Fruit fly (Drosophila melanogaster) whole organism, embryonic: ENCODE measurements around the gene Drsl4.

Experiments used
- Adf1 ChIP-seq: fragments of 200-800 bp; sonication (Bioruptor generic); IDR thresholded peaks from 2 replicates; pipeline ENCODE4 v1.3.6; 2022; ENCODE audit warnings: missing biosample characterization, missing genetic modification characterization
- CG10147 ChIP-seq: fragments of 200-800 bp; sonication (Bioruptor generic); optimal IDR thresholded peaks from 2 replicates; lab custom pipeline; 2019; ENCODE audit warnings: missing biosample characterization, mild to moderate bottlenecking, missing genetic modification characterization, moderate library complexity
- CG11093 ChIP-seq: fragments of 200-800 bp; sonication (Bioruptor generic); IDR thresholded peaks from 3 replicates; pipeline ENCODE4 v1.3.6; 2022; ENCODE audit warnings: missing biosample characterization, missing genetic modification characterization
- CG11695 ChIP-seq: fragments of 200-800 bp; sonication (Bioruptor generic); IDR thresholded peaks from 3 replicates; pipeline ENCODE4 v1.3.6; 2022; ENCODE audit warnings: missing biosample characterization, missing genetic modification characterization
- CG14050 ChIP-seq: fragments of 200-800 bp; sonication (Bioruptor generic); IDR thresholded peaks from 3 replicates; pipeline ENCODE4 v1.3.6; 2022; ENCODE audit warnings: missing biosample characterization, missing genetic modification characterization
- CG17385 ChIP-seq: fragments of 200-800 bp; sonication (Bioruptor generic); optimal IDR thresholded peaks from 3 replicates; lab custom pipeline; 2018; ENCODE audit warnings: missing biosample characterization, mild to moderate bottlenecking, missing genetic modification characterization
- CG2120 ChIP-seq: fragments of 200-800 bp; sonication (Bioruptor generic); optimal IDR thresholded peaks from 3 replicates; lab custom pipeline; 2016; ENCODE audit warnings: missing biosample characterization, missing genetic modification characterization
- CG3163 ChIP-seq: fragments of 200-800 bp; sonication (Bioruptor generic); optimal IDR thresholded peaks from 3 replicates; lab custom pipeline; 2016; ENCODE audit warnings: missing biosample characterization, missing genetic modification characterization
- CG34376 ChIP-seq: fragments of 200-800 bp; sonication (Bioruptor generic); optimal IDR thresholded peaks from 2 replicates; lab custom pipeline; 2018; ENCODE audit warnings: missing biosample characterization, mild to moderate bottlenecking, missing genetic modification characterization
- CG3838 ChIP-seq: fragments of 200-800 bp; sonication (Bioruptor generic); optimal IDR thresholded peaks from 3 replicates; lab custom pipeline; 2016; ENCODE audit warnings: missing biosample characterization, missing genetic modification characterization
- CG4617 ChIP-seq: fragments of 200-800 bp; sonication (Bioruptor generic); optimal IDR thresholded peaks from 3 replicates; lab custom pipeline; 2016; ENCODE audit warnings: missing biosample characterization, missing genetic modification characterization, borderline replicate concordance
- CG6813 ChIP-seq: fragments of 200-800 bp; sonication (Bioruptor generic); optimal IDR thresholded peaks from 2 replicates; lab custom pipeline; 2017; ENCODE audit warnings: missing biosample characterization, missing genetic modification characterization, mild to moderate bottlenecking, moderate library complexity, missing genetic modification reagents
- CG8388 ChIP-seq: fragments of 200-800 bp; sonication (Bioruptor generic); optimal IDR thresholded peaks from 2 replicates; lab custom pipeline; 2019; ENCODE audit warnings: missing biosample characterization, mild to moderate bottlenecking, missing genetic modification characterization, moderate library complexity
- CTCF ChIP-seq: fragments of 200-800 bp; sonication (Bioruptor generic); optimal IDR thresholded peaks from 2 replicates; lab custom pipeline; 2017; ENCODE audit warnings: missing biosample characterization, mild to moderate bottlenecking, missing genetic modification characterization, moderate library complexity
- Elba2 ChIP-seq: fragments of 200-800 bp; sonication (Bioruptor generic); optimal IDR thresholded peaks from 3 replicates; lab custom pipeline; 2016; ENCODE audit warnings: missing biosample characterization, missing genetic modification characterization
- Ets65A ChIP-seq: fragments of 200-800 bp; sonication (Bioruptor generic); peaks from one replicate; lab custom pipeline; 2016; ENCODE audit warnings: missing biosample characterization, missing genetic modification characterization
- Fer2 ChIP-seq: fragments of 200-800 bp; sonication (Bioruptor generic); optimal IDR thresholded peaks from 2 replicates; lab custom pipeline; 2018; ENCODE audit warnings: missing biosample characterization, mild to moderate bottlenecking, missing genetic modification characterization, moderate library complexity
- H2.0 ChIP-seq: fragments of 200-800 bp; sonication (Bioruptor generic); IDR thresholded peaks from 2 replicates; pipeline ENCODE4 v1.3.6; 2022; ENCODE audit warnings: missing biosample characterization, missing genetic modification characterization
- HLHmδ ChIP-seq: fragments of 200-800 bp; sonication (Bioruptor generic); optimal IDR thresholded peaks from 2 replicates; lab custom pipeline; 2018; ENCODE audit warnings: missing biosample characterization, mild to moderate bottlenecking, missing genetic modification characterization, moderate library complexity
- Med ChIP-seq: fragments of 200-800 bp; sonication (Bioruptor generic); peaks from one replicate; lab custom pipeline; 2016; ENCODE audit warnings: missing biosample characterization, missing genetic modification characterization, mild to moderate bottlenecking, inconsistent platforms, moderate library complexity
- NK7.1 ChIP-seq: fragments of 200-800 bp; sonication (Bioruptor generic); optimal IDR thresholded peaks from 3 replicates; lab custom pipeline; 2016; ENCODE audit warnings: missing biosample characterization, missing genetic modification characterization
- Six4 ChIP-seq: fragments of 200-800 bp; sonication (Bioruptor generic); optimal IDR thresholded peaks from 2 replicates; lab custom pipeline; 2016; ENCODE audit warnings: missing biosample characterization, missing genetic modification characterization
- Sry-β ChIP-seq: fragments of 200-800 bp; sonication (Bioruptor generic); optimal IDR thresholded peaks from 2 replicates; lab custom pipeline; 2018; ENCODE audit warnings: missing biosample characterization, mild to moderate bottlenecking, missing genetic modification characterization, moderate library complexity
- abd-A ChIP-seq: fragments of 200-800 bp; sonication (Bioruptor generic); optimal IDR thresholded peaks from 3 replicates; lab custom pipeline; 2019; ENCODE audit warnings: missing biosample characterization, mild to moderate bottlenecking, missing genetic modification characterization, moderate library complexity
- amos ChIP-seq: fragments of 200-800 bp; sonication (Bioruptor generic); IDR thresholded peaks from 2 replicates; pipeline ENCODE4 v1.3.6; 2022; ENCODE audit warnings: missing biosample characterization, missing genetic modification characterization; ENCODE audit not compliant: partially characterized antibody
- ara ChIP-seq: fragments of 200-800 bp; sonication (Bioruptor generic); IDR thresholded peaks from 2 replicates; pipeline ENCODE4 v1.3.6; 2022; ENCODE audit warnings: missing biosample characterization, missing genetic modification characterization
- bab2 ChIP-seq: fragments of 200-800 bp; sonication (Bioruptor generic); optimal IDR thresholded peaks from 2 replicates; lab custom pipeline; 2016; ENCODE audit warnings: missing biosample characterization, missing genetic modification characterization
- dm ChIP-seq: fragments of 200-800 bp; sonication (Bioruptor generic); optimal IDR thresholded peaks from 3 replicates; lab custom pipeline; 2016; ENCODE audit warnings: missing biosample characterization, missing genetic modification characterization
- dmrt99B ChIP-seq: fragments of 200-800 bp; sonication (Bioruptor generic); optimal IDR thresholded peaks from 2 replicates; lab custom pipeline; 2018; ENCODE audit warnings: missing biosample characterization, mild to moderate bottlenecking, missing genetic modification characterization, moderate library complexity
- exex ChIP-seq: fragments of 200-800 bp; sonication (Bioruptor generic); optimal IDR thresholded peaks from 4 replicates; lab custom pipeline; 2018; ENCODE audit warnings: missing biosample characterization, mild to moderate bottlenecking, missing genetic modification characterization, moderate library complexity
- gce ChIP-seq: fragments of 200-800 bp; sonication (Bioruptor generic); IDR thresholded peaks from 3 replicates; pipeline ENCODE4 v1.3.6; 2022; ENCODE audit warnings: missing biosample characterization, missing genetic modification characterization
- grn ChIP-seq: fragments of 200-800 bp; sonication (Bioruptor generic); optimal IDR thresholded peaks from 3 replicates; lab custom pipeline; 2017; ENCODE audit warnings: missing biosample characterization, missing genetic modification characterization
- hth ChIP-seq: fragments of >200 bp; optimal IDR thresholded peaks from 2 replicates; lab custom pipeline; 2017; ENCODE audit warnings: inconsistent platforms
- klu ChIP-seq: fragments of 200-800 bp; sonication (Bioruptor generic); IDR thresholded peaks from 2 replicates; pipeline ENCODE4 v1.3.6; 2022; ENCODE audit warnings: missing biosample characterization, missing genetic modification characterization
- phol ChIP-seq: fragments of 200-800 bp; sonication (Bioruptor generic); optimal IDR thresholded peaks from 3 replicates; lab custom pipeline; 2018; ENCODE audit warnings: missing biosample characterization, mild to moderate bottlenecking, missing genetic modification characterization, moderate library complexity
- prd ChIP-seq, 3 experiments: fragments of >200 bp in 2 of 3; fragments of 200-800 bp in 1 of 3; sonication (Bioruptor generic) in 1 of 3; optimal IDR thresholded peaks in 2 of 3; IDR thresholded peaks in 1 of 3; 2 replicates in 2 of 3; 3 replicates in 1 of 3; pipeline versions ENCODE4 v1.3.6 to Lab custom; 2017 to 2022; ENCODE audit warnings: missing biosample characterization in 1 of 3, missing genetic modification characterization in 1 of 3
- ranshi ChIP-seq: fragments of 200-800 bp; sonication (Bioruptor generic); IDR thresholded peaks from 2 replicates; pipeline ENCODE4 v1.3.6; 2022; ENCODE audit warnings: missing biosample characterization, missing genetic modification characterization
- sisA ChIP-seq: fragments of 200-800 bp; sonication (Bioruptor generic); IDR thresholded peaks from 2 replicates; pipeline ENCODE4 v1.3.6; 2022; ENCODE audit warnings: missing biosample characterization, missing genetic modification characterization
- vnd ChIP-seq: fragments of 200-800 bp; sonication (Bioruptor generic); IDR thresholded peaks from 3 replicates; pipeline ENCODE4 v1.3.6; 2022; ENCODE audit warnings: missing biosample characterization, missing genetic modification characterization; ENCODE audit not compliant: partially characterized antibody
- wdn ChIP-seq: fragments of 200-800 bp; sonication (Bioruptor generic); IDR thresholded peaks from 2 replicates; pipeline ENCODE4 v1.3.6; 2022; ENCODE audit warnings: missing biosample characterization, missing genetic modification characterization
- zen ChIP-seq: fragments of 200-800 bp; sonication (Bioruptor generic); optimal IDR thresholded peaks from 3 replicates; lab custom pipeline; 2018; ENCODE audit warnings: missing biosample characterization, mild to moderate bottlenecking, missing genetic modification characterization, moderate library complexity

Drsl4 gene

dm6 chr3L:3308676-3309613, 6.5 kb upstream of the Drsl4 start (continued):
- no peak for TF ChIP-seq CG10147 (GFP tag; lab: Kevin White, UChicago)

dm6 chr3L:3314049-3314448, 1.4 kb upstream of the Drsl4 start, which contains the start of gene Drsl2:
TSS of gene Drsl2 (plus strand) at chr3L:3314349.
- TF ChIP-seq Med (GFP tag; lab: Kevin White, UChicago) (no peak), Ets65A (GFP tag; lab: Kevin White, UChicago) (peak; percentile 4)

DNA sequence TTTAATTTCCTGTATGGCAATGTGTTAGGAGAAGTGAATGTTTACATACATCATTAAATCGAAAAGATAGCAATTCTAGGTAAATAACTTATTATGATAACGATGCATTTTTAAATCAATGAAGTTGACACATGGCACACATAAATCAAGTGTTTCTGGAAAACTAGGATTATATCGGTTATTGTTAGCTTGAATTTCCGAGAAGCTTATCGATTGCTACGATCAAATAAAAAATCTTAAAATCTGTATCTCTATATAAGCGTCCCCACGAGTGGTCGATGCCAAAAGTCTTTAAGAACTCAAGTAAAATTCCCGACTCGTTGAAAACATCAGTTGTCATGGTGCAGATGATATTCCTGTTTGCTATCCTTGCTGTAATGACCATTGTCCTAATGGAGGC, 724 bp upstream of the Drsl4 start, which contains the start of gene Drsl3:
Gene Drsl3, plus strand, starts transcription at position 301 of the 400 bp plus-strand sequence.
- TF ChIP-seq Six4 (GFP tag; lab: Kevin White, UChicago) (no peak), CG4617 (GFP tag; lab: Kevin White, UChicago) (no peak), wdn (GFP tag; lab: Robert Waterston, UW) (0 out of 2 replicates have a peak, but pooled peaks have one; percentile 10), ranshi (GFP tag; lab: Robert Waterston, UW) (no peak), NK7.1 (GFP tag; lab: Kevin White, UChicago) (no peak), CG3163 (GFP tag; lab: Kevin White, UChicago) (no peak), bab2 (GFP tag; lab: Kevin White, UChicago) (no peak)
- TF ChIP-seq, all 482 proteins: peak for 1

DNA sequence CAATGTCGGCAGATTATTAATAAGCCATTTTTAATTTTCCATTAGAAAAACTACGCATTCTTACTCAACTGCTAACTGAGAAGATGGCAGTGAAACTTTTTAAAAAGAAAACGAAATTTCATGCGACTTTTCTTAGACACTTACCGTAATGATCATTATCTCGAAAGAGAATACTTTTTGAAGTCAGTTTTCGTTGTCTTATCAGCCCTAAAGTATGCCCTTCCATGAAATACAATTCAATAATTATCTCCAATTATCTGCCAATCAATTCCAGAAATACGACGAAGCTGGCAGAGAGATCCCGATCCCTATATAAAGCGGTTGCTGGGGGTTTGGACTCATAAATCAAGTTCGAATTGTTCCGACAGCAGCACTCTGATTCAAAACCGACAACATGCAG, 1.0 kb downstream of the Drsl4 start, which contains the start of gene Drsl5:
Gene Drsl5, plus strand, starts transcription at position 341 of the 400 bp plus-strand sequence.
- TF ChIP-seq CG34376 (GFP tag; lab: Kevin White, UChicago) (no peak), ara (GFP tag; lab: Robert Waterston, UW) (0 out of 2 replicates have a peak, but pooled peaks have one; percentile 33), CG11695 (GFP tag; lab: Robert Waterston, UW) (no peak), grn (GFP tag; lab: Kevin White, UChicago) (peak; percentile 49), CG6813 (no peak), hth (lab: Kevin White, UChicago) (no peak), phol (tag; lab: Kevin White, UChicago) (no peak), CG3838 (GFP tag; lab: Kevin White, UChicago) (no peak), CG11093 (GFP tag; lab: Robert Waterston, UW) (no peak), exex (tag; lab: Kevin White, UChicago) (peak; percentile 38), CG8388 (GFP tag; lab: Kevin White, UChicago) (peak; percentile 98), zen (tag; lab: Kevin White, UChicago) (peak; percentile 23), dm (GFP tag; lab: Kevin White, UChicago) (no peak)
- TF ChIP-seq, all 482 proteins: peak for 5

DNA sequence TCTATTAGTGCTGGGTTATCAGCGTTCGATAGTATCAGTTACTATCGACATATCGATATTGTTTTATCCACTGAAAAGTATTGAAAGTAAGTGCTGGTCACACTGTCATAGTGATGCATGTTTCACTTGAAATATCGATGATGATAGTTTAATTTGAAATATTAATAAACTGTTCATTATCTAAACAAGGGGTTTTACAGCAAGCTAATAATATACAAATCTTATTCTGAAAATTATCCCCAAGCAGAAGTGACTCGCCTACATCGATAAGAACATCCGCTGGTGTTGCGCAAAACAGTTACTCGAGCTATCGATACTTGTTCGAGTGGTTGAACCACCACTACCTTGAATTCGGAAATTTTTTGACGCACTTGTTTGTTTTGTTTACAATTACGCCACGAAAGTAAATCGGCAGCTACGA, 3.8 kb downstream of the Drsl4 start, which contains the start of the genes PIG-C, CG12016 and Dpm2:
Gene PIG-C, minus strand, starts transcription at position 10 of the 421 bp plus-strand sequence.
Gene CG12016, plus strand, starts transcription at position 333 of the 421 bp plus-strand sequence.
Gene Dpm2, plus strand, starts transcription at position 333 of the 421 bp plus-strand sequence.
- no peak for TF ChIP-seq dmrt99B (tag; lab: Kevin White, UChicago)
- 0 out of 2 replicates have a peak, but pooled peaks have one; percentile 14 for TF ChIP-seq Adf1 (GFP tag; lab: Robert Waterston, UW)
- TF ChIP-seq Fer2 (tag; lab: Kevin White, UChicago), result peak; percentile 62
- no peak for TF ChIP-seq CG17385 (GFP tag; lab: Kevin White, UChicago)
- TF ChIP-seq klu (GFP tag; lab: Robert Waterston, UW), result peak; percentile 54; the same call in 1 of the 2 replicates
- TF ChIP-seq vnd (GFP tag; lab: Robert Waterston, UW), result peak; percentile 96
- TF ChIP-seq prd (optimal IDR thresholded peaks at IDR 0.05; lab: Kevin White, UChicago), result no peak
- peak; percentile 76 for TF ChIP-seq prd (GFP tag; IDR thresholded peaks at IDR 0.05; lab: Robert Waterston, UW)
- no peak for TF ChIP-seq abd-A (tag; lab: Kevin White, UChicago)
- peak; percentile 58 for TF ChIP-seq Elba2 (GFP tag; lab: Kevin White, UChicago)
- TF ChIP-seq Sry-β, result peak; percentile 84
- TF ChIP-seq H2.0 (GFP tag; lab: Robert Waterston, UW), result no peak; the same call in 1 of the 2 replicates
- TF ChIP-seq CG8388 (GFP tag; lab: Kevin White, UChicago), result peak; percentile 30
- no peak for TF ChIP-seq CTCF (GFP tag; lab: Kevin White, UChicago)
- TF ChIP-seq CG14050 (GFP tag; lab: Robert Waterston, UW), result 0 out of 3 replicates have a peak, but pooled peaks have one; percentile 28
- TF ChIP-seq HLHmδ (GFP tag; lab: Kevin White, UChicago), result no peak
- peak; percentile 71 for TF ChIP-seq sisA (GFP tag; lab: Robert Waterston, UW)
- peak; percentile 98 for TF ChIP-seq amos (GFP tag; lab: Robert Waterston, UW)
- peak; percentile 89 for TF ChIP-seq CG2120 (GFP tag; lab: Kevin White, UChicago)
- no peak for TF ChIP-seq gce (GFP tag; lab: Robert Waterston, UW)
